Worm (Caenorhabditis elegans) whole organism, L1 larva: Measurements from ENCODE around the gene hpl-1.

Source experiments
- C16A3.4 ChIP-seq: fragments of 150-350 bp; optimal IDR thresholded peaks from 2 replicates; lab custom pipeline; 2014; ENCODE audit warnings: missing biosample characterization, missing genetic modification characterization
- C34B4.2 ChIP-seq: sonication (generic microtip); optimal IDR thresholded peaks from 2 replicates; lab custom pipeline; 2017; ENCODE audit warnings: mild to moderate bottlenecking, missing genetic modification characterization, missing compliant biosample characterization
- Y116A8C.19 ChIP-seq: sonication (generic microtip); optimal IDR thresholded peaks from 2 replicates; lab custom pipeline; 2016; ENCODE audit warnings: missing compliant biosample characterization, missing genetic modification characterization, borderline replicate concordance
- alr-1 ChIP-seq: fragments of 200-800 bp; sonication (Bioruptor generic); optimal IDR thresholded peaks from 2 replicates; lab custom pipeline; 2018; ENCODE audit warnings: borderline replicate concordance, mild to moderate bottlenecking, missing genetic modification characterization, missing compliant biosample characterization
- ama-1 ChIP-seq: fragments of 150-350 bp; optimal IDR thresholded peaks from 2 replicates; lab custom pipeline; 2014
- blmp-1 ChIP-seq: fragments of 150-350 bp; optimal IDR thresholded peaks from 2 replicates; lab custom pipeline; 2014; ENCODE audit warnings: missing biosample characterization, missing genetic modification characterization
- ceh-88 ChIP-seq: fragments of 200-800 bp; sonication (Bioruptor generic); IDR thresholded peaks from 2 replicates; pipeline ENCODE4 v1.3.6; 2022; ENCODE audit warnings: missing genetic modification characterization, missing compliant biosample characterization
- dpl-1 ChIP-seq, 3 experiments: fragments of 150-350 bp in 2 of 3; sonication (generic microtip) in 1 of 3; optimal IDR thresholded peaks; 2 replicates each; lab custom pipeline; 2014 to 2017; ENCODE audit warnings: missing biosample characterization in 3 of 3, missing genetic modification characterization in 3 of 3, missing genetic modification reagents in 3 of 3
- efl-1 ChIP-seq, 4 experiments: fragments of 150-350 bp; optimal IDR thresholded peaks in 3 of 4; peaks in 1 of 4; 1 replicate in 1 of 4; 2 replicates in 3 of 4; lab custom pipeline; 2014; ENCODE audit warnings: missing biosample characterization in 2 of 4, missing genetic modification characterization in 2 of 4, missing genetic modification reagents in 2 of 4
- egl-27 ChIP-seq, 2 experiments: fragments of 150-350 bp in 1 of 2; sonication (generic microtip); optimal IDR thresholded peaks; 3 replicates each; lab custom pipeline; 2017 to 2018; ENCODE audit warnings: missing biosample characterization in 2 of 2, missing genetic modification characterization in 2 of 2, missing genetic modification reagents in 2 of 2
- elt-2 ChIP-seq: sonication (generic microtip); optimal IDR thresholded peaks from 2 replicates; lab custom pipeline; 2016; ENCODE audit warnings: missing genetic modification characterization, mild to moderate bottlenecking, inconsistent platforms, missing compliant biosample characterization, missing genetic modification reagents
- elt-3 ChIP-seq, 6 experiments: fragments of 150-350 bp in 1 of 6; sonication (generic microtip); optimal IDR thresholded peaks; 2 replicates each; lab custom pipeline; 2017 to 2018; ENCODE audit warnings: missing biosample characterization in 6 of 6, missing genetic modification characterization in 6 of 6, inconsistent platforms in 1 of 6
- fos-1 ChIP-seq: fragments of 150-350 bp; optimal IDR thresholded peaks from 2 replicates; lab custom pipeline; 2014; ENCODE audit warnings: missing biosample characterization, missing genetic modification characterization
- grh-1 ChIP-seq: fragments of 200-800 bp; sonication (Bioruptor generic); IDR thresholded peaks from 2 replicates; pipeline ENCODE4 v1.3.6; 2022; ENCODE audit warnings: missing genetic modification reagents, missing genetic modification characterization, missing compliant biosample characterization
- hpl-2 ChIP-seq: fragments of 150-350 bp; optimal IDR thresholded peaks from 2 replicates; lab custom pipeline; 2014; ENCODE audit warnings: missing biosample characterization, missing genetic modification reagents, missing genetic modification characterization
- irx-1 ChIP-seq: sonication (generic microtip); optimal IDR thresholded peaks from 2 replicates; lab custom pipeline; 2016; ENCODE audit warnings: missing genetic modification characterization, missing compliant biosample characterization
- lin-14 ChIP-seq: fragments of 200-800 bp; sonication (Bioruptor generic); optimal IDR thresholded peaks from 2 replicates; lab custom pipeline; 2018; ENCODE audit warnings: mild to moderate bottlenecking, missing genetic modification characterization, moderate library complexity, missing compliant biosample characterization
- lin-35 ChIP-seq, 2 experiments: fragments of 150-350 bp; optimal IDR thresholded peaks; 2 replicates each; lab custom pipeline; 2014; ENCODE audit warnings: missing biosample characterization in 2 of 2, missing genetic modification characterization in 2 of 2, missing genetic modification reagents in 2 of 2
- lir-3 ChIP-seq: sonication (generic microtip); optimal IDR thresholded peaks from 2 replicates; lab custom pipeline; 2016; ENCODE audit warnings: mild to moderate bottlenecking, missing genetic modification characterization, moderate library complexity, missing compliant biosample characterization; ENCODE audit not compliant: poor library complexity
- lsy-2 ChIP-seq, 2 experiments: fragments of 150-350 bp; optimal IDR thresholded peaks; 2 replicates each; lab custom pipeline; 2014; ENCODE audit warnings: missing biosample characterization in 2 of 2, missing genetic modification characterization in 2 of 2
- mab-9 ChIP-seq: fragments of 200-800 bp; sonication (Bioruptor generic); IDR thresholded peaks from 2 replicates; pipeline ENCODE4 v1.3.6; 2022; ENCODE audit warnings: missing genetic modification reagents, missing genetic modification characterization, missing compliant biosample characterization
- mdl-1 ChIP-seq, 2 experiments: fragments of 150-350 bp; optimal IDR thresholded peaks; 2 replicates each; lab custom pipeline; 2014 to 2017; ENCODE audit warnings: missing biosample characterization in 2 of 2, missing genetic modification characterization in 2 of 2, inconsistent platforms in 1 of 2
- mep-1 ChIP-seq: fragments of 150-350 bp; optimal IDR thresholded peaks from 2 replicates; lab custom pipeline; 2014; ENCODE audit warnings: missing biosample characterization, missing genetic modification characterization
- nhr-11 ChIP-seq: fragments of 150-350 bp; optimal IDR thresholded peaks from 2 replicates; lab custom pipeline; 2014; ENCODE audit warnings: missing biosample characterization, missing genetic modification characterization
- nhr-19 ChIP-seq: fragments of 200-800 bp; sonication (Bioruptor generic); conservative IDR thresholded peaks from 2 replicates; pipeline ENCODE4 v1.3.6; 2022; ENCODE audit warnings: missing genetic modification characterization, missing compliant biosample characterization
- nhr-20 ChIP-seq: sonication (generic microtip); optimal IDR thresholded peaks from 2 replicates; lab custom pipeline; 2016; ENCODE audit warnings: mild to moderate bottlenecking, missing genetic modification characterization, missing compliant biosample characterization
- nhr-28 ChIP-seq: fragments of 150-350 bp; optimal IDR thresholded peaks from 2 replicates; lab custom pipeline; 2014; ENCODE audit warnings: missing biosample characterization, missing genetic modification characterization
- nhr-71 ChIP-seq: sonication (generic microtip); optimal IDR thresholded peaks from 2 replicates; lab custom pipeline; 2016; ENCODE audit warnings: mild to moderate bottlenecking, missing genetic modification characterization, moderate library complexity, missing compliant biosample characterization
- nhr-85 ChIP-seq: sonication (generic microtip); peaks from one replicate; lab custom pipeline; 2016; ENCODE audit warnings: missing genetic modification characterization, inconsistent platforms, missing compliant biosample characterization
- nhr-90 ChIP-seq: sonication (generic microtip); optimal IDR thresholded peaks from 2 replicates; lab custom pipeline; 2016; ENCODE audit warnings: mild to moderate bottlenecking, missing genetic modification characterization, missing compliant biosample characterization; ENCODE audit not compliant: poor library complexity
- pag-3 ChIP-seq: sonication (generic microtip); optimal IDR thresholded peaks from 2 replicates; lab custom pipeline; 2017; ENCODE audit warnings: missing genetic modification characterization, mild to moderate bottlenecking, missing compliant biosample characterization, antibody characterized with exemption, borderline replicate concordance; ENCODE audit not compliant: insufficient read depth
- snu-23 ChIP-seq: sonication (generic microtip); optimal IDR thresholded peaks from 2 replicates; lab custom pipeline; 2016; ENCODE audit warnings: missing genetic modification characterization, missing compliant biosample characterization
- sptf-1 ChIP-seq: fragments of 150-350 bp; optimal IDR thresholded peaks from 2 replicates; lab custom pipeline; 2014; ENCODE audit warnings: missing biosample characterization, missing genetic modification characterization
- sup-37 ChIP-seq: fragments of 200-800 bp; sonication (Bioruptor generic); optimal IDR thresholded peaks from 2 replicates; lab custom pipeline; 2018; ENCODE audit warnings: mild to moderate bottlenecking, missing genetic modification characterization, missing compliant biosample characterization
- swsn-7 ChIP-seq: sonication (generic microtip); optimal IDR thresholded peaks from 2 replicates; lab custom pipeline; 2016; ENCODE audit warnings: missing genetic modification characterization, missing compliant biosample characterization
- zip-4 ChIP-seq: fragments of 200-800 bp; sonication (Bioruptor generic); optimal IDR thresholded peaks from 2 replicates; lab custom pipeline; 2018; ENCODE audit warnings: mild to moderate bottlenecking, missing genetic modification characterization, moderate library complexity, missing compliant biosample characterization

hpl-1 gene

DNA sequence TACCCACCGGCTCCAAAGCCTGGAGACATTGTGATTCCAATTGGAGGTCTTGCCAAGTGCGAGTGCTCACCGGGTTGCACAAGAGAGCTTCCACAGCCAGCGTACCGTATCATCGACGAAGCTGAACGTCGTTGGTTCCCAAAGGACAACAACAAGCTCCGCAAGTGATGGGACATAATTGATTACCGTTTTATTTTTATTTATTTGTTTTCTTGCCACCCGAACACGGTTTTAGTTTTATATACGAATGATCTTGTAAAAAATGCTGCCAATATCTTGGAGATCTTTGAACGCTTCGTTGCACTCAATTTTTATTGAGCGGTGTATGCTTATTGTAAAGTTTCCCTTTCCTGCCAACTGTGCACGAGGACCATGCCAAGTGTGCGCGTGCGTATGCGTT is 7.0 kb upstream of the hpl-1 start, which contains the start of gene K08H2.4:
Gene K08H2.4, plus strand, starts transcription at position 301 of the 400 bp plus-strand sequence.
- TF ChIP-seq hpl-2 (GFP tag; lab: Kevin White, UChicago): no peak
- TF ChIP-seq egl-27 (tag; optimal IDR thresholded peaks at IDR 0.05; lab: Kevin White, UChicago): no peak
- TF ChIP-seq sptf-1: no peak
- no peak for TF ChIP-seq efl-1 (optimal IDR thresholded peaks at IDR 0.05; lab: Kevin White, UChicago)
- TF ChIP-seq efl-1 (GFP tag; optimal IDR thresholded peaks at IDR 0.05 in 1 of 2; lab: Kevin White, UChicago): peak in 1 of 2 experiments; percentile 40
- TF ChIP-seq lir-3 (tag; lab: Kevin White, UChicago): no peak
- no peak for TF ChIP-seq sup-37 (GFP tag; lab: Kevin White, UChicago)
- TF ChIP-seq Y116A8C.19 (tag; lab: Kevin White, UChicago): no peak

ce11 chrX:13242231-13242630 is 3.0 kb upstream of the hpl-1 start, which contains the start of gene K08H2.5:
Gene K08H2.5, minus strand, starts transcription at chrX:13242331.
- TF ChIP-seq alr-1 (no peak), lin-35 (GFP tag; optimal IDR thresholded peaks at IDR 0.05; lab: Kevin White, UChicago) (no peak), mep-1 (tag; lab: Kevin White, UChicago) (no peak)

ce11 chrX:13246668-13247358 is 1.6 kb downstream of the hpl-1 start:
- TF ChIP-seq C34B4.2 (tag; lab: Kevin White, UChicago): no peak
- TF ChIP-seq lin-14 (GFP tag; lab: Kevin White, UChicago): peak; percentile 46
- peak; percentile 49 for TF ChIP-seq nhr-71 (tag; lab: Kevin White, UChicago)
- no peak for TF ChIP-seq nhr-11 (tag; lab: Kevin White, UChicago)
- peak in 1 of 3 experiments; percentile 5 for TF ChIP-seq dpl-1 (GFP tag; optimal IDR thresholded peaks at IDR 0.05; lab: Kevin White, UChicago)
- peak in 2 of 6 experiments; percentile 7 to 24 for TF ChIP-seq elt-3 (tag; optimal IDR thresholded peaks at IDR 0.05; lab: Kevin White, UChicago)
- TF ChIP-seq Y116A8C.19 (tag; lab: Kevin White, UChicago): no peak
- no peak for TF ChIP-seq ama-1 (lab: Kevin White, UChicago)
- no peak for TF ChIP-seq nhr-28 (tag; lab: Kevin White, UChicago)
- no peak for TF ChIP-seq fos-1
- peak; percentile 64 for TF ChIP-seq blmp-1 (tag; lab: Kevin White, UChicago)
- TF ChIP-seq nhr-85: peak; percentile 86
- TF ChIP-seq elt-2 (tag; lab: Kevin White, UChicago): peak; percentile 0
- TF ChIP-seq ceh-88 (GFP tag; lab: Robert Waterston, UW): no peak
- TF ChIP-seq lsy-2 (tag; optimal IDR thresholded peaks at IDR 0.05; lab: Kevin White, UChicago): peak in 1 of 2 experiments; percentile 61
- no peak for TF ChIP-seq C16A3.4
- TF ChIP-seq mdl-1 (tag; optimal IDR thresholded peaks at IDR 0.05; lab: Kevin White, UChicago): peak in 1 of 2 experiments; percentile 51
- no peak for TF ChIP-seq mep-1 (tag; lab: Kevin White, UChicago)
- TF ChIP-seq grh-1 (GFP tag; lab: Robert Waterston, UW): no peak
- peak; percentile 82 for TF ChIP-seq nhr-20
- peak; percentile 41 for TF ChIP-seq nhr-90 (tag; lab: Kevin White, UChicago)
- peak in 1 of 2 experiments; percentile 65 for TF ChIP-seq lin-35 (GFP tag; optimal IDR thresholded peaks at IDR 0.05; lab: Kevin White, UChicago)
- TF ChIP-seq swsn-7: no peak
- TF ChIP-seq irx-1 (tag; lab: Kevin White, UChicago): no peak
- TF ChIP-seq zip-4 (GFP tag; lab: Kevin White, UChicago): no peak
- no peak for TF ChIP-seq mab-9 (GFP tag; lab: Robert Waterston, UW)
- TF ChIP-seq pag-3 (tag; lab: Kevin White, UChicago): no peak
- TF ChIP-seq nhr-19 (GFP tag; lab: Robert Waterston, UW): peak; percentile 32; the same call in 1 of the 2 replicates
- peak; percentile 56 for TF ChIP-seq snu-23
- TF ChIP-seq, all 84 proteins: peak for 14
